Fruit fly (Drosophila melanogaster): ENCODE data around the gene sll.

The sll gene

DNA sequence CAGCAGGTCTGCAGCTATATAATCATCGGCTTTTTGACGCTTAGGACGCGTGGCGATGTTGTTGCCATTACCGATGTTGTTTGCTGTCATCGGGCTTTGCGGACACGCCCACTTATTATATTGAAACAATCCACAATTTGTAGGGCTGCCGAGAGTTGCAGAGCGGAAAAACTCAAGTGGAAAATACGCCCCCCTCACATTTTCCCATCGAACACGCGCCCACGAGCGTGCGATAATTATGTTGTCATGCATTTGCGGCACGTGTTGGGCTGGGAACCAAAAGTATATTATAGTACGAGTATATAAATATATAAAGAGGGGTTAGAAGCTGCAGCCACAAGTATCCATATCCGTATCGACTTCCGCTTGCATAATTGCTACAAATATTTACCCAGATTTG is 17.1 kb upstream of the sll start:
- TF ChIP-seq fd85E (GFP tag; optimal IDR thresholded peaks at IDR 0.05) (no peak), eg (GFP tag; IDR thresholded peaks at IDR 0.05) (no peak), CG31627 (GFP tag; optimal IDR thresholded peaks at IDR 0.05) (no peak), Ets96B (tag; optimal IDR thresholded peaks at IDR 0.05) (no peak), Eip75B (GFP tag; optimal IDR thresholded peaks at IDR 0.05) (no peak), CG16779 (tag; optimal IDR thresholded peaks at IDR 0.05) (no peak), salr (GFP tag; optimal IDR thresholded peaks at IDR 0.05) (no peak), CG9139 (GFP tag; optimal IDR thresholded peaks at IDR 0.05) (no peak), Eip78C (GFP tag) (no peak), fkh (GFP tag; optimal IDR thresholded peaks at IDR 0.05) (no peak), ss (GFP tag; optimal IDR thresholded peaks at IDR 0.05) (no peak), Sox15 (GFP tag; optimal IDR thresholded peaks at IDR 0.05) (no peak), CG6808 (GFP tag; optimal IDR thresholded peaks at IDR 0.05) (no peak)

DNA sequence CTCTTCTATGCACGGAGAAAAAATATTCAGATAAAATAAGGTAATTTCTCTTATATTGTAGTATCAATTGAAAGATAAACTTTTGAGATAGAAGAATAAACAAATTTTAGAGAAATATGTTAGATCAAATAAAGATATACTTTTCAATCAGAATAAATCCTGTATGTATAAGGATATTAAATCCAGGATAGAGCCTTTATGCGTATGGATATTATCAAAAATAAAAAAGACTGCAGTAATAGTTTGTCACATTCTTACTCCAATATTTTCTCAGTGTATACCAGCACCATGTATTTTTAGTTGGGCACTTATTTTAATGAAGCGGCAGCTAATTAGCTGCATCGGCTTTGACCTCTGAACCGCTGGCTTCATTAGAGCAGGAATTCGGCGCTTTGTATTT is 14.1 kb upstream of the sll start:
- TF ChIP-seq svp (GFP tag) (peak; percentile 60), Hr39 (GFP tag; optimal IDR thresholded peaks at IDR 0.05) (no peak)

DNA sequence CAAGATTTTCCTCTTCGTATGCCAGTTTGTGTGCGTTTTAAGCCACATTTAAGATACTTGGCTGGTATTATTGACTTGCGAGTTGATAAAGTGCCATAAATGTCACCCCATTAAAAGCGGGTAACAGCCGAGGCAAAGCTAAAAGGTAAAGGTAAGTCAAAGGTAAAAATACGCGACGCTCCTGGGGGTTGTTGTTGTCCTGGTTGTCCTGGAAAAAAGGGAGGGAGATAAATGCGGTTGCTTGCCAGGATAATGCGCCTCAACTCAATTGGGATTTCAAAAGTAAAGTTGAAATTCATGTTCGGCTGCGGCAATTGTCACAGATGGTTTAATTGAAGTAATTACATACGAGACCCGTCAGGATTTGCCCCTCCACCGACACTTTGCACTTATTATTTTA is 12.4 kb upstream of the sll start:
- TF ChIP-seq svp (GFP tag) = no peak
- no peak for TF ChIP-seq CG10669 (GFP tag; optimal IDR thresholded peaks at IDR 0.05)
- TF ChIP-seq Smox (GFP tag; optimal IDR thresholded peaks at IDR 0.05) = no peak
- no peak for TF ChIP-seq topi (GFP tag; optimal IDR thresholded peaks at IDR 0.05)
- no peak for TF ChIP-seq Blimp-1 (GFP tag; optimal IDR thresholded peaks at IDR 0.05)
- TF ChIP-seq vri (GFP tag; optimal IDR thresholded peaks at IDR 0.05) = no peak
- no peak for TF ChIP-seq CG31627 (GFP tag; optimal IDR thresholded peaks at IDR 0.05)
- no peak for TF ChIP-seq CG9139 (GFP tag; optimal IDR thresholded peaks at IDR 0.05)
- no peak for TF ChIP-seq pdm3 (GFP tag; optimal IDR thresholded peaks at IDR 0.05)
- no peak for TF ChIP-seq salr (GFP tag; optimal IDR thresholded peaks at IDR 0.05)
- TF ChIP-seq ss (GFP tag; optimal IDR thresholded peaks at IDR 0.05) = no peak
- TF ChIP-seq net (GFP tag; optimal IDR thresholded peaks at IDR 0.05) = no peak

DNA sequence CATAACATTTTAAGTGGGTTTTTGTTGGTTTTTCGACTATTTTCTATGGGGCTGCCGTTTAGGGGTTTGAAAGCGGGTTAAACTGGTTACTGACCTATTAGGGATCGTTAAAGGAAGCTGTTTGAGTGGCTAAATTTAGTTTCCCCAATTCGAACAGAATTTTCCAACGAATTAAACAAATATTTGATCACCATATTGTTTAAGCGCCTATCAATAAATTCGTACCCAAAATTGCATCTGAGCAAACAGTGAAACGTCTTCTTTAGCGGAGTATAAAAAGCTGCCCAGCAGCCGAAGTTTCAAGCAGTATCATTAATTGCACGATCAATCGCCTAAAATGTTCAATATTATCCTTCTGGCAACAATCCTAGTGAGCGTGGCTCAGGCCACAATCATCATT is 11.8 kb upstream of the sll start, which contains the start of gene Sgs5bis:
Sgs5bis (plus strand) TSS at position 301 of the 400 bp plus-strand sequence.
- no peak for TF ChIP-seq CG10669 (GFP tag; optimal IDR thresholded peaks at IDR 0.05)
- TF ChIP-seq Ets96B (tag; optimal IDR thresholded peaks at IDR 0.05) = no peak
- TF ChIP-seq salr (GFP tag; optimal IDR thresholded peaks at IDR 0.05) = no peak
- no peak for TF ChIP-seq cyc (GFP tag; optimal IDR thresholded peaks at IDR 0.05)
- TF ChIP-seq net (GFP tag; optimal IDR thresholded peaks at IDR 0.05) = no peak
- TF ChIP-seq CG32006 (GFP tag; optimal IDR thresholded peaks at IDR 0.05) = no peak
- TF ChIP-seq CG6792 (GFP tag; optimal IDR thresholded peaks at IDR 0.05) = no peak
- no peak for TF ChIP-seq CG1621 (tag; optimal IDR thresholded peaks at IDR 0.05)
- no peak for TF ChIP-seq CG8119 (GFP tag; IDR thresholded peaks at IDR 0.05)
- TF ChIP-seq vri (GFP tag; optimal IDR thresholded peaks at IDR 0.05) = no peak
- TF ChIP-seq Sox102F (GFP tag; optimal IDR thresholded peaks at IDR 0.05) = no peak
- no peak for TF ChIP-seq Met (GFP tag; optimal IDR thresholded peaks at IDR 0.05)
- no peak for TF ChIP-seq Sox15 (GFP tag; optimal IDR thresholded peaks at IDR 0.05)
- no peak for TF ChIP-seq Sox14 (GFP tag; optimal IDR thresholded peaks at IDR 0.05)
- TF ChIP-seq CG6163 (GFP tag; IDR thresholded peaks at IDR 0.05) = no peak

DNA sequence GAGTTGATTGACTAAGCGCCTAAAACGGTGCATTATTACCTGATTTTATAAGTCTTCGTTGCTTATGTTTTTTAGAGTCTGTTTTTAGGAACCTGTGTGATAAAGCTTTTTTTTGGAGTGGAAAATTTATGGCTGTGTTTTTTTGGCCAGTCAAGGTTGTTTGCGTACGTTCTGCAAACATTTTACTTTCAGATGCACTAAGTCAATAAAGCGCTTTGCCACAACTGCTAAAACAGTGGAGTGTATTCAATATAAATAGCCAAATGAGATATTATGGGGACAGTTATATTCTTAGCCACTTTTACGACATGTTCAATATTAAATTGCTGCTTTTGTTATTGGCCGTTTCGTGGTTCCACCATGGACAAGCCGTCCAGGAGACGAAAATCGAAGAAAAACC is 10.8 kb upstream of the sll start, which contains the start of gene Sgs5:
Sgs5 (plus strand) TSS at position 279 of the 400 bp plus-strand sequence.
- TF ChIP-seq Eip75B (GFP tag; optimal IDR thresholded peaks at IDR 0.05) (no peak), CG11902 (GFP tag; optimal IDR thresholded peaks at IDR 0.05) (no peak), CG9139 (GFP tag; optimal IDR thresholded peaks at IDR 0.05) (no peak), CG6792 (GFP tag; optimal IDR thresholded peaks at IDR 0.05) (no peak), vri (GFP tag; optimal IDR thresholded peaks at IDR 0.05) (peak; percentile 21), CG6854 (GFP tag; optimal IDR thresholded peaks at IDR 0.05) (no peak), CG3032 (tag; optimal IDR thresholded peaks at IDR 0.05) (no peak), CG11294 (GFP tag; IDR thresholded peaks at IDR 0.05) (no peak), Ets96B (tag; optimal IDR thresholded peaks at IDR 0.05) (no peak)
